Fruit fly (Drosophila melanogaster) whole organism: ENCODE data around the gene CG2182.

Experiments
- CG8478 ChIP-seq: fragments of >200 bp; optimal IDR thresholded peaks from 2 replicates; lab custom pipeline; 2018; ENCODE audit warnings: inconsistent platforms
- Dll ChIP-seq: fragments of >200 bp; optimal IDR thresholded peaks from 2 replicates; lab custom pipeline; 2017
- pan ChIP-seq: fragments of >200 bp; optimal IDR thresholded peaks from 2 replicates; lab custom pipeline; 2017
- psq ChIP-seq: fragments of >200 bp; optimal IDR thresholded peaks from 2 replicates; lab custom pipeline; 2017

DNA sequence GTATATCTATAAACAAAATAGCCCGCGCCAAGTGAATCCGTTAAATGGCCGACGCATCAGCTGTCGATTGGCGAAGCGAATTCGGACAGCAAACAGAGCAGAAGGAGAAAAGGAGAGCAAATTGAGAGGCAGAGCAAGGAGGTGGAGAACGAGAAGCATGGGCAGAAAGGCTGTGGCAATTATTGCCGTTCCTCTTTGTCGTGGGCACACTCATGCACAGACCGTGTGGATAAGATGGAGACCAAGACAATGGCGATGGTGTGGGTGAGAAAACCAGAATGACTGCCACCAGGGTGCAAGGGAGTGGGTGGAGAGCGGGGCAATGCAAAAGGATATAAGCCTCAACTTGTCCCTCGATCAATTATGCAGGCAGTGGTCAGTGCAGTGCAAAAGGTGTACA, 48.5 kb downstream of the CG2182 start:
- no peak for TF ChIP-seq Dll (lab: Kevin White, UChicago)
- TF ChIP-seq psq (lab: Kevin White, UChicago), result no peak
- TF ChIP-seq pan, result no peak
- no peak for TF ChIP-seq CG8478 (lab: Kevin White, UChicago)
